Worm (Caenorhabditis elegans): Measurements from ENCODE around the gene C07H6.2.

C07H6.2 gene

ce11 chrIII:7494850-7495314 is 25.9 kb upstream of the C07H6.2 start (continued):
- peak; percentile 87 for TF ChIP-seq dpff-1 (tag; optimal IDR thresholded peaks at IDR 0.05)
- TF ChIP-seq rcor-1 (GFP tag; IDR thresholded peaks at IDR 0.05): peak; percentile 51; the same call in 1 of the 2 replicates
- TF ChIP-seq madf-10 (tag; optimal IDR thresholded peaks at IDR 0.05): no peak
- TF ChIP-seq madf-3 (GFP tag; IDR thresholded peaks at IDR 0.05): peak; percentile 87
- TF ChIP-seq somi-1 (GFP tag; optimal IDR thresholded peaks at IDR 0.05): peak; percentile 47
- TF ChIP-seq lsl-1 (GFP tag; optimal IDR thresholded peaks at IDR 0.05): peak; percentile 6
- TF ChIP-seq F22D6.2 (tag; optimal IDR thresholded peaks at IDR 0.05): no peak
- peak; percentile 78 for TF ChIP-seq atf-7 (tag; optimal IDR thresholded peaks at IDR 0.05)
- TF ChIP-seq T26A5.8 (tag; optimal IDR thresholded peaks at IDR 0.05): peak; percentile 41
- TF ChIP-seq lin-54 (GFP tag; optimal IDR thresholded peaks at IDR 0.05): peak; percentile 45
- peak; percentile 51 for TF ChIP-seq B0035.1 (tag; optimal IDR thresholded peaks at IDR 0.05)
- TF ChIP-seq B0261.1 (tag; optimal IDR thresholded peaks at IDR 0.05): peak; percentile 34
- TF ChIP-seq Y79H2A.3 (GFP tag; conservative IDR thresholded peaks at IDR 0.05): peak; percentile 69; the same call in 1 of the 2 replicates
- no peak for TF ChIP-seq ztf-18 (tag; optimal IDR thresholded peaks at IDR 0.05)
- TF ChIP-seq tbp1 (GFP tag; optimal IDR thresholded peaks at IDR 0.05): peak; percentile 43
- TF ChIP-seq him-1 (tag; optimal IDR thresholded peaks at IDR 0.05): peak; percentile 52
- TF ChIP-seq repo-1 (tag; optimal IDR thresholded peaks at IDR 0.05): peak; percentile 69
- no peak for TF ChIP-seq snpc-4 (GFP tag; optimal IDR thresholded peaks at IDR 0.05)
- TF ChIP-seq snpc-4 (tag; optimal IDR thresholded peaks at IDR 0.05): peak in 1 of 4 experiments; percentile 38
- no peak for TF ChIP-seq ztf-22 (GFP tag; optimal IDR thresholded peaks at IDR 0.05)
- TF ChIP-seq F52B5.7 (tag; optimal IDR thresholded peaks at IDR 0.05): peak; percentile 89
- TF ChIP-seq K12H6.12 (tag; optimal IDR thresholded peaks at IDR 0.05): no peak
- 0 out of 2 replicates have a peak, but pooled peaks have one; percentile 38 for TF ChIP-seq ceh-40 (GFP tag; IDR thresholded peaks at IDR 0.05)
- no peak for TF ChIP-seq gei-17 (GFP tag; optimal IDR thresholded peaks at IDR 0.05)
- TF ChIP-seq aptf-3 (GFP tag; IDR thresholded peaks at IDR 0.05): 0 out of 2 replicates have a peak, but pooled peaks have one; percentile 7
- TF ChIP-seq C17E4.6 (GFP tag; IDR thresholded peaks at IDR 0.05): peak; percentile 21; the same call in 1 of the 2 replicates
- no peak for TF ChIP-seq mes-4 (tag; optimal IDR thresholded peaks at IDR 0.05)
- no peak for TF ChIP-seq ccch-3 (GFP tag; optimal IDR thresholded peaks at IDR 0.05)
- TF ChIP-seq cebp-2 (GFP tag; IDR thresholded peaks at IDR 0.05): peak; percentile 53; the same call in 1 of the 2 replicates
- no peak for TF ChIP-seq F37B4.10 (GFP tag; IDR thresholded peaks at IDR 0.05)
- TF ChIP-seq tbx-9 (tag; optimal IDR thresholded peaks at IDR 0.05; ENCODE audit: borderline replicate concordance): peak; percentile 94
- no peak for TF ChIP-seq ama-1 (optimal IDR thresholded peaks at IDR 0.05)
- peak; percentile 53 to 90 for TF ChIP-seq ama-1 (GFP tag; optimal IDR thresholded peaks at IDR 0.05)
- TF ChIP-seq hlh-26 (GFP tag; conservative IDR thresholded peaks at IDR 0.05): no peak
- TF ChIP-seq D2030.7 (GFP tag; IDR thresholded peaks at IDR 0.05): peak; percentile 30; the same call in 1 of the 2 replicates
- TF ChIP-seq B0336.3 (GFP tag; IDR thresholded peaks at IDR 0.05): peak; percentile 90
- TF ChIP-seq athp-1 (tag; optimal IDR thresholded peaks at IDR 0.05): peak; percentile 80
- peak; percentile 56 for TF ChIP-seq unc-130 (GFP tag; optimal IDR thresholded peaks at IDR 0.05)
- no peak; the same call in 1 of the 2 replicates for TF ChIP-seq lin-26 (GFP tag; IDR thresholded peaks at IDR 0.05)
- peak; percentile 36 for TF ChIP-seq ceh-27 (GFP tag; optimal IDR thresholded peaks at IDR 0.05)
- TF ChIP-seq bed-1 (GFP tag; IDR thresholded peaks at IDR 0.05): 0 out of 2 replicates have a peak, but pooled peaks have one; percentile 5
- TF ChIP-seq F39B2.1 (GFP tag; IDR thresholded peaks at IDR 0.05): peak; percentile 70
- TF ChIP-seq ets-4 (GFP tag; optimal IDR thresholded peaks at IDR 0.05): no peak
- peak; percentile 94 for TF ChIP-seq ceh-79 (tag; optimal IDR thresholded peaks at IDR 0.05)
- peak; percentile 76 for TF ChIP-seq ekl-4 (GFP tag; IDR thresholded peaks at IDR 0.05)
- TF ChIP-seq dox-1 (GFP tag; IDR thresholded peaks at IDR 0.05): peak; percentile 48; the same call in 1 of the 2 replicates
